Worm (Caenorhabditis elegans): ENCODE measurements around the gene lact-4.

Gene lact-4

ce11 chrII:8442717-8443223, 37.5 kb downstream of the lact-4 start, which contains the start of gene eif-3.G:
TSS of gene eif-3.G (plus strand) at chrII:8442767.
- no peak for TF ChIP-seq F22D6.2 (tag; optimal IDR thresholded peaks at IDR 0.05)
- TF ChIP-seq Y53G8AR.9 (GFP tag; conservative IDR thresholded peaks at IDR 0.05), result peak; percentile 51
- no peak for TF ChIP-seq lin-35 (GFP tag; optimal IDR thresholded peaks at IDR 0.05)
- peak; percentile 34; the same call in 1 of the 2 replicates for TF ChIP-seq D2030.7 (GFP tag; IDR thresholded peaks at IDR 0.05)
- TF ChIP-seq hsf-1 (GFP tag; IDR thresholded peaks at IDR 0.05), result 0 out of 2 replicates have a peak, but pooled peaks have one; percentile 39
- 0 out of 2 replicates have a peak, but pooled peaks have one; percentile 22 for TF ChIP-seq lin-26 (GFP tag; IDR thresholded peaks at IDR 0.05)
- TF ChIP-seq ZK185.1 (tag; optimal IDR thresholded peaks at IDR 0.05; ENCODE audit: poor library complexity, severe bottlenecking), result no peak
- no peak for TF ChIP-seq B0019.2 (GFP tag; conservative IDR thresholded peaks at IDR 0.05)
- TF ChIP-seq lin-54 (GFP tag; optimal IDR thresholded peaks at IDR 0.05), result peak; percentile 17
- TF ChIP-seq pbrm-1 (GFP tag; IDR thresholded peaks at IDR 0.05), result no peak
- no peak for TF ChIP-seq F57A8.1 (GFP tag; optimal IDR thresholded peaks at IDR 0.05)
- peak; percentile 50 for TF ChIP-seq madf-6 (GFP tag; IDR thresholded peaks at IDR 0.05)
- no peak for TF ChIP-seq let-526 (GFP tag; IDR thresholded peaks at IDR 0.05)

- TF ChIP-seq B0035.1 (tag; optimal IDR thresholded peaks at IDR 0.05) (no peak), mxl-1 (tag; optimal IDR thresholded peaks at IDR 0.05) (no peak), mcd-1 (GFP tag; IDR thresholded peaks at IDR 0.05) (peak; percentile 49), lir-1 (GFP tag; conservative IDR thresholded peaks at IDR 0.05) (no peak), ama-1 (optimal IDR thresholded peaks at IDR 0.05) (no peak), ama-1 (GFP tag; optimal IDR thresholded peaks at IDR 0.05) (no peak), snpc-4 (GFP tag; optimal IDR thresholded peaks at IDR 0.05) (no peak), snpc-4 (tag; optimal IDR thresholded peaks at IDR 0.05) (peak in 1 of 4 experiments; percentile 16), let-526 (GFP tag; IDR thresholded peaks at IDR 0.05) (no peak), aptf-2 (GFP tag; conservative IDR thresholded peaks at IDR 0.05) (0 out of 2 replicates have a peak, but pooled peaks have one; percentile 47), nfyb-1 (GFP tag; IDR thresholded peaks at IDR 0.05) (peak; percentile 17; the same call in 1 of the 2 replicates), zim-3 (tag; optimal IDR thresholded peaks at IDR 0.05) (no peak), nfya-1 (tag; optimal IDR thresholded peaks at IDR 0.05; ENCODE audit: borderline replicate concordance, insufficient read depth) (no peak), repo-1 (tag; optimal IDR thresholded peaks at IDR 0.05) (no peak), ccch-3 (GFP tag; optimal IDR thresholded peaks at IDR 0.05) (no peak), fkh-3 (tag; optimal IDR thresholded peaks at IDR 0.05) (no peak), atf-7 (tag; optimal IDR thresholded peaks at IDR 0.05) (no peak), D2030.7 (GFP tag; IDR thresholded peaks at IDR 0.05) (0 out of 2 replicates have a peak, but pooled peaks have one; percentile 17), attf-5 (GFP tag; optimal IDR thresholded peaks at IDR 0.05) (no peak), cebp-1 (GFP tag; IDR thresholded peaks at IDR 0.05) (peak; percentile 30; the same call in 1 of the 2 replicates), cebp-1 (tag; optimal IDR thresholded peaks at IDR 0.05) (peak; percentile 80), F57A8.1 (GFP tag; optimal IDR thresholded peaks at IDR 0.05) (no peak), lin-26 (GFP tag; IDR thresholded peaks at IDR 0.05) (no peak), ztf-3 (GFP tag; optimal IDR thresholded peaks at IDR 0.05) (no peak), T26A5.8 (tag; optimal IDR thresholded peaks at IDR 0.05) (no peak), lsy-27 (tag; optimal IDR thresholded peaks at IDR 0.05; ENCODE audit: borderline replicate concordance, insufficient read depth) (no peak), C17E4.6 (GFP tag; IDR thresholded peaks at IDR 0.05) (no peak), hlh-12 (tag; optimal IDR thresholded peaks at IDR 0.05) (no peak), egl-18 (GFP tag; IDR thresholded peaks at IDR 0.05) (no peak), zfh-2 (GFP tag; conservative IDR thresholded peaks at IDR 0.05) (no peak), madf-6 (GFP tag; IDR thresholded peaks at IDR 0.05) (peak; percentile 70; the same call in 1 of the 2 replicates), ceh-91 (GFP tag; IDR thresholded peaks at IDR 0.05) (0 out of 2 replicates have a peak, but pooled peaks have one; percentile 16), nhr-120 (GFP tag; IDR thresholded peaks at IDR 0.05) (no peak), F52B5.7 (tag; optimal IDR thresholded peaks at IDR 0.05) (no peak), hmg-1.2 (GFP tag; IDR thresholded peaks at IDR 0.05) (peak; percentile 28; the same call in 1 of the 2 replicates), mes-4 (tag; optimal IDR thresholded peaks at IDR 0.05) (no peak), ets-4 (GFP tag; optimal IDR thresholded peaks at IDR 0.05) (no peak), ekl-4 (GFP tag; IDR thresholded peaks at IDR 0.05) (no peak), F37B4.10 (GFP tag; IDR thresholded peaks at IDR 0.05) (no peak)
Measured at ce11 chrII:8442176-8442575, 38.1 kb downstream of the lact-4 start.

Measured in whole organism, young adult.